Fruit fly (Drosophila melanogaster): ENCODE measurements around the gene CG12783.
A peak's percentile ranks its signal among the peaks of the same experiment; 100 is the strongest.

Gene CG12783

dm6 chr3R:16613300-16613699, at the start of gene CG12783:
Gene CG12783, minus strand, starts transcription at chr3R:16613400.
- no peak for TF ChIP-seq CG15336 (GFP tag; IDR thresholded peaks at IDR 0.05)
- TF ChIP-seq CG6808 (GFP tag; optimal IDR thresholded peaks at IDR 0.05): no peak
- TF ChIP-seq achi (GFP tag; optimal IDR thresholded peaks at IDR 0.05): no peak
- TF ChIP-seq CG3032 (tag; optimal IDR thresholded peaks at IDR 0.05): no peak
- TF ChIP-seq CG6854 (GFP tag; optimal IDR thresholded peaks at IDR 0.05): no peak
- TF ChIP-seq esn (GFP tag; optimal IDR thresholded peaks at IDR 0.05): no peak
- TF ChIP-seq CG11294 (GFP tag; IDR thresholded peaks at IDR 0.05): no peak
- TF ChIP-seq fd59A (GFP tag; optimal IDR thresholded peaks at IDR 0.05): no peak
- TF ChIP-seq CG10631 (GFP tag; optimal IDR thresholded peaks at IDR 0.05): no peak
- TF ChIP-seq Sox15 (GFP tag; optimal IDR thresholded peaks at IDR 0.05): no peak
- no peak for TF ChIP-seq CG6163 (GFP tag; IDR thresholded peaks at IDR 0.05)
- no peak for TF ChIP-seq net (GFP tag; optimal IDR thresholded peaks at IDR 0.05)
- no peak for TF ChIP-seq CG16779 (tag; optimal IDR thresholded peaks at IDR 0.05)
- no peak for TF ChIP-seq CG31627 (GFP tag; optimal IDR thresholded peaks at IDR 0.05)
- TF ChIP-seq Blimp-1 (GFP tag; optimal IDR thresholded peaks at IDR 0.05): no peak
- TF ChIP-seq CG9139 (GFP tag; optimal IDR thresholded peaks at IDR 0.05): no peak
- no peak for TF ChIP-seq CG6276 (GFP tag; optimal IDR thresholded peaks at IDR 0.05)
- TF ChIP-seq lz (GFP tag; optimal IDR thresholded peaks at IDR 0.05): no peak
- TF ChIP-seq fkh (GFP tag; optimal IDR thresholded peaks at IDR 0.05): no peak
- TF ChIP-seq eg (GFP tag; IDR thresholded peaks at IDR 0.05): no peak

DNA sequence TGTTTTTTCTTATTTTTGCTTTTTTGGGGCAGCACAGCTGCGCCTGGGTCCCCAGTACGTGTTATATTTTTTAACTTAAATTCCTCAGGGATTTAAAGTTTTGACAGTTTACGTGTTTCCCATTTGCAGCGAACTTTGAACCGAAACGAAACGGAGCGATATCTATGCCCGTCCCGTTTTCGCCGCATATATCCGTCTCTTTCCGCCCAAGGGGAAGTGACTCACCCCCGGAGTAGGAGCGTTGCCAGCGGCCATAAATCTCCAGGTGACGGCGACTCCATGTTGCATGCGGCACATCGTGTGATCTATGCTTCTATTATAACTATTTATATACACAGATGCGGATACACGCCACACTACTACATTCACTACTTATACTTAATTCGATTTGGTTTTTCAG, 48.5 kb upstream of the CG12783 start:
- TF ChIP-seq eg (GFP tag; IDR thresholded peaks at IDR 0.05) (no peak), svp (GFP tag) (peak; percentile 39)

DNA sequence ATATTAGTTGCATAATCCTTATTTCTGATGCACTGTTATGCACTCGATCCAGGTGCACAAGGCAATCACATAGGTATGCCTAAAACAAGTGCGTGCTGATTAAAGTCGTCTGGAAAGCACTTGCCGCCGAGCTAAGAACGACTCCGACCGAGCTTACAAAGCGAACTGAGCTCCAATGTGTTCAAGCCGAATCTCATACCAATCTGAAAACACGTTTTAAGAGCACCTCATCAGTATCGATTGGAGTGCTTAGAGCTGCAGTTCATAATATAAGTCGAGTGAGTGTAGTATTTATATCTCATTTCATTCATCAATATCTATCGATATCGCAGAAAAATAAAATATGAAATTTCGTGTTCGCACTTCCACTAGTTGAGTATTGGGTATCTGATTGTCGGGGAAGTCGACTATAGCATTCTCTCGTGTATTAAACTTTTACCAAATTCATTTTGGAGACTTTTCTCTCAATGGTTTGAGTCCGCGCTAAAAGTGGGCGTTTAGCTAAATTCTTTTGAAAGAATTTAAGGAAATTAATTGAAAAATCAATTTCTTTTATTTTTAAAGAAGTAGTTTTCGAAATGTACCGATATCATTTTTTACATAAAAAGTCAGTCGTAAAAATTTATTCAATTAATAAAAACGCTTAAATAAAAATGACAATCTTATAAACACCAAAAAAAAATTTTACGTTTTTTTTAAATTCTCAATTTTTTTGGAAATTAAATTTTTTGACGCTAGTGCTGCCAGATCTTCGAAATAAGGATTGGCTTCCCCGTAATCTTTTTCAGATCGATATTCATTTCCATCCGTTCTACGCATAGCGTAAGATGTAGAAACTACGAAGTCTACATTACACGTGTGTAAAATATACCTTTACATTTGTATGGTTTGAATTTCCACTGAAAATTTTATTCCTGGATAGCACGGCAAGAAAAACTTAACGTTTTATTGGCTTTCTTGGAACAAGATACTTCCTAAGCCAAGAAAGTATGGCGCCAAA, 42.6 kb upstream of the CG12783 start, which contains the start of gene modSP:
modSP (minus strand) TSS at position 169 of the 1,000 bp plus-strand sequence.
- peak; percentile 18 for TF ChIP-seq CG7368 (GFP tag; optimal IDR thresholded peaks at IDR 0.05)
- TF ChIP-seq fkh (GFP tag; optimal IDR thresholded peaks at IDR 0.05): peak; percentile 59
- no peak for TF ChIP-seq Blimp-1 (GFP tag; optimal IDR thresholded peaks at IDR 0.05)
- TF ChIP-seq CG34406 (GFP tag; optimal IDR thresholded peaks at IDR 0.05): peak; percentile 37
- peak; percentile 50 for TF ChIP-seq achi (GFP tag; optimal IDR thresholded peaks at IDR 0.05)
- TF ChIP-seq pdm3 (GFP tag; optimal IDR thresholded peaks at IDR 0.05): peak; percentile 53
- TF ChIP-seq CG6276 (GFP tag; optimal IDR thresholded peaks at IDR 0.05): no peak
- TF ChIP-seq CG1621 (tag; optimal IDR thresholded peaks at IDR 0.05): peak; percentile 57
- peak; percentile 35 for TF ChIP-seq topi (GFP tag; optimal IDR thresholded peaks at IDR 0.05)
- peak; percentile 61 for TF ChIP-seq Eip75B (GFP tag; optimal IDR thresholded peaks at IDR 0.05)
- no peak for TF ChIP-seq Ets96B (tag; optimal IDR thresholded peaks at IDR 0.05)
- TF ChIP-seq CG8632 (GFP tag; optimal IDR thresholded peaks at IDR 0.05): no peak
- TF ChIP-seq CG6808 (GFP tag; optimal IDR thresholded peaks at IDR 0.05): peak; percentile 59
- TF ChIP-seq CG8319 (GFP tag; optimal IDR thresholded peaks at IDR 0.05): no peak
- peak; percentile 63; the same call in 1 of the 3 replicates for TF ChIP-seq CG6163 (GFP tag; IDR thresholded peaks at IDR 0.05)
- peak; percentile 48 for TF ChIP-seq CG32006 (GFP tag; optimal IDR thresholded peaks at IDR 0.05)
- TF ChIP-seq CG10631 (GFP tag; optimal IDR thresholded peaks at IDR 0.05): peak; percentile 13
- peak; percentile 68 for TF ChIP-seq Hr39 (GFP tag; optimal IDR thresholded peaks at IDR 0.05)
- no peak for TF ChIP-seq CG16779 (tag; optimal IDR thresholded peaks at IDR 0.05)
- TF ChIP-seq Eip93F (GFP tag; optimal IDR thresholded peaks at IDR 0.05): no peak
- TF ChIP-seq CG11294 (GFP tag; IDR thresholded peaks at IDR 0.05): no peak
- peak; percentile 64 for TF ChIP-seq Sox102F (GFP tag; optimal IDR thresholded peaks at IDR 0.05)
- no peak for TF ChIP-seq fd85E (GFP tag; optimal IDR thresholded peaks at IDR 0.05)
- no peak for TF ChIP-seq Hr38 (GFP tag; optimal IDR thresholded peaks at IDR 0.05)
- no peak for TF ChIP-seq CG10669 (GFP tag; optimal IDR thresholded peaks at IDR 0.05)
- peak; percentile 37 for TF ChIP-seq Ets21C (GFP tag; optimal IDR thresholded peaks at IDR 0.05)
- peak; percentile 29 for TF ChIP-seq Sox15 (GFP tag; optimal IDR thresholded peaks at IDR 0.05)
- peak; percentile 70 for TF ChIP-seq lz (GFP tag; optimal IDR thresholded peaks at IDR 0.05)
- TF ChIP-seq CG4318 (GFP tag; optimal IDR thresholded peaks at IDR 0.05): no peak
- no peak for TF ChIP-seq fd59A (GFP tag; optimal IDR thresholded peaks at IDR 0.05)
- peak; percentile 53 for TF ChIP-seq CG3919 (GFP tag; optimal IDR thresholded peaks at IDR 0.05)
- TF ChIP-seq salr (GFP tag; optimal IDR thresholded peaks at IDR 0.05): peak in 1 of 2 experiments; percentile 15
- peak; percentile 68 to 80 for TF ChIP-seq ss (GFP tag; optimal IDR thresholded peaks at IDR 0.05)
- peak; percentile 25 for TF ChIP-seq CG3032 (tag; optimal IDR thresholded peaks at IDR 0.05)
- no peak for TF ChIP-seq spab (GFP tag; optimal IDR thresholded peaks at IDR 0.05)
- TF ChIP-seq CG6792 (GFP tag; optimal IDR thresholded peaks at IDR 0.05): peak; percentile 31

Data from whole organism, prepupa.